Worm (Caenorhabditis elegans) whole organism, late embryonic: ENCODE measurements around the gene cpl-1.

Experiments
- C08G9.2 ChIP-seq: sonication (generic microtip); optimal IDR thresholded peaks from 2 replicates; lab custom pipeline; 2016; ENCODE audit warnings: mild to moderate bottlenecking, missing genetic modification characterization, moderate library complexity, missing compliant biosample characterization
- C38D4.7 ChIP-seq: fragments of 200-800 bp; sonication (Bioruptor generic); optimal IDR thresholded peaks from 2 replicates; lab custom pipeline; 2018; ENCODE audit warnings: mild to moderate bottlenecking, missing genetic modification characterization, moderate library complexity, missing compliant biosample characterization
- F13H6.1 ChIP-seq: sonication (generic microtip); optimal IDR thresholded peaks from 2 replicates; lab custom pipeline; 2016; ENCODE audit warnings: missing genetic modification characterization, missing compliant biosample characterization
- T23F11.4 ChIP-seq: fragments of 200-800 bp; sonication (Bioruptor generic); optimal IDR thresholded peaks from 2 replicates; lab custom pipeline; 2018; ENCODE audit warnings: mild to moderate bottlenecking, missing genetic modification characterization, missing compliant biosample characterization
- Y22D7AL.16 ChIP-seq: sonication (generic microtip); optimal IDR thresholded peaks from 2 replicates; lab custom pipeline; 2016; ENCODE audit warnings: missing genetic modification characterization, missing compliant biosample characterization
- ahr-1 ChIP-seq: sonication (generic microtip); optimal IDR thresholded peaks from 2 replicates; lab custom pipeline; 2016; ENCODE audit warnings: missing genetic modification characterization, missing compliant biosample characterization
- ama-1 ChIP-seq: fragments of 150-350 bp; optimal IDR thresholded peaks from 2 replicates; lab custom pipeline; 2014
- ceh-19 ChIP-seq: fragments of 200-800 bp; sonication (Bioruptor generic); optimal IDR thresholded peaks from 2 replicates; lab custom pipeline; 2018; ENCODE audit warnings: mild to moderate bottlenecking, missing genetic modification characterization, missing compliant biosample characterization
- ceh-22 ChIP-seq: sonication (generic microtip); optimal IDR thresholded peaks from 2 replicates; lab custom pipeline; 2017; ENCODE audit warnings: missing biosample characterization, missing genetic modification characterization
- ceh-31 ChIP-seq: sonication (generic microtip); optimal IDR thresholded peaks from 2 replicates; lab custom pipeline; 2016; ENCODE audit warnings: missing genetic modification characterization, missing compliant biosample characterization
- ceh-9 ChIP-seq: sonication (generic microtip); optimal IDR thresholded peaks from 2 replicates; lab custom pipeline; 2016; ENCODE audit warnings: mild to moderate bottlenecking, missing genetic modification characterization, inconsistent platforms, missing compliant biosample characterization
- che-1 ChIP-seq: sonication (generic microtip); optimal IDR thresholded peaks from 2 replicates; lab custom pipeline; 2016; ENCODE audit warnings: mild to moderate bottlenecking, missing genetic modification characterization, missing compliant biosample characterization
- dve-1 ChIP-seq: sonication (generic microtip); optimal IDR thresholded peaks from 2 replicates; lab custom pipeline; 2017; ENCODE audit warnings: antibody characterized with exemption, mild to moderate bottlenecking, missing genetic modification characterization, missing compliant biosample characterization
- elt-2 ChIP-seq: sonication (generic microtip); optimal IDR thresholded peaks from 2 replicates; lab custom pipeline; 2016; ENCODE audit warnings: missing genetic modification reagents, missing genetic modification characterization, missing compliant biosample characterization
- elt-4 ChIP-seq: sonication (generic microtip); optimal IDR thresholded peaks from 2 replicates; lab custom pipeline; 2016; ENCODE audit warnings: missing genetic modification characterization, missing compliant biosample characterization
- eyg-1 ChIP-seq: sonication (generic microtip); optimal IDR thresholded peaks from 2 replicates; lab custom pipeline; 2016; ENCODE audit warnings: missing genotype, missing genetic modification characterization, missing compliant biosample characterization
- hlh-13 ChIP-seq: fragments of 200-800 bp; sonication (Bioruptor generic); optimal IDR thresholded peaks from 2 replicates; lab custom pipeline; 2018; ENCODE audit warnings: mild to moderate bottlenecking, missing genetic modification characterization, missing compliant biosample characterization
- hlh-15 ChIP-seq: sonication (generic microtip); optimal IDR thresholded peaks from 2 replicates; lab custom pipeline; 2016; ENCODE audit warnings: missing genetic modification characterization, missing compliant biosample characterization
- lim-6 ChIP-seq: sonication (generic microtip); optimal IDR thresholded peaks from 2 replicates; lab custom pipeline; 2016; ENCODE audit warnings: missing genetic modification characterization, missing compliant biosample characterization
- madf-2 ChIP-seq: sonication (generic microtip); optimal IDR thresholded peaks from 2 replicates; lab custom pipeline; 2017; ENCODE audit warnings: missing genetic modification characterization, missing compliant biosample characterization
- nhr-232 ChIP-seq: sonication (generic microtip); optimal IDR thresholded peaks from 2 replicates; lab custom pipeline; 2016; ENCODE audit warnings: missing genetic modification characterization, missing compliant biosample characterization
- npax-4 ChIP-seq: sonication (generic microtip); optimal IDR thresholded peaks from 2 replicates; lab custom pipeline; 2016; ENCODE audit warnings: missing genetic modification characterization, missing compliant biosample characterization
- pag-3 ChIP-seq: sonication (generic microtip); optimal IDR thresholded peaks from 2 replicates; lab custom pipeline; 2016; ENCODE audit warnings: missing compliant biosample characterization, missing genetic modification characterization, borderline replicate concordance
- pax-1 ChIP-seq: fragments of 150-350 bp; optimal IDR thresholded peaks from 2 replicates; lab custom pipeline; 2014; ENCODE audit warnings: missing biosample characterization, missing genetic modification characterization
- pha-4 ChIP-seq: fragments of 150-350 bp; optimal IDR thresholded peaks from 2 replicates; lab custom pipeline; 2018; ENCODE audit warnings: missing biosample characterization, missing genetic modification reagents, missing genetic modification characterization
- ref-2 ChIP-seq: sonication (generic microtip); optimal IDR thresholded peaks from 2 replicates; lab custom pipeline; 2016; ENCODE audit warnings: missing genetic modification characterization, missing compliant biosample characterization
- tbx-2 ChIP-seq: sonication (generic microtip); optimal IDR thresholded peaks from 2 replicates; lab custom pipeline; 2016; ENCODE audit warnings: missing genetic modification characterization, missing compliant biosample characterization
- tbx-7 ChIP-seq: sonication (generic microtip); optimal IDR thresholded peaks from 2 replicates; lab custom pipeline; 2016; ENCODE audit warnings: missing genotype, missing genetic modification characterization, missing compliant biosample characterization
- ttx-3 ChIP-seq: sonication (generic microtip); optimal IDR thresholded peaks from 2 replicates; lab custom pipeline; 2016; ENCODE audit warnings: missing genetic modification reagents, missing genetic modification characterization, missing compliant biosample characterization
- unc-55 ChIP-seq: sonication (generic microtip); optimal IDR thresholded peaks from 2 replicates; lab custom pipeline; 2017; ENCODE audit warnings: missing biosample characterization, missing genetic modification reagents, missing genetic modification characterization
- unc-86 ChIP-seq: sonication (generic microtip); optimal IDR thresholded peaks from 2 replicates; lab custom pipeline; 2016; ENCODE audit warnings: missing genetic modification characterization, missing compliant biosample characterization
- zip-5 ChIP-seq: sonication (generic microtip); optimal IDR thresholded peaks from 2 replicates; lab custom pipeline; 2016; ENCODE audit warnings: missing genetic modification characterization, missing compliant biosample characterization

The cpl-1 gene

ce11 chrV:16595140-16595791 is at the start of gene cpl-1:
Gene cpl-1, minus strand, starts transcription at chrV:16595346.
- TF ChIP-seq T23F11.4 (no peak), unc-86 (no peak), elt-2 (tag; lab: Kevin White, UChicago) (peak; percentile 82), F13H6.1 (tag; lab: Kevin White, UChicago) (no peak), zip-5 (no peak), pha-4 (tag; lab: Kevin White, UChicago) (no peak), ceh-22 (no peak)

- no peak for TF ChIP-seq che-1 (tag; lab: Kevin White, UChicago)
- no peak for TF ChIP-seq hlh-15 (tag; lab: Kevin White, UChicago)
- TF ChIP-seq eyg-1 (tag; lab: Kevin White, UChicago): no peak
- TF ChIP-seq ceh-19 (GFP tag; lab: Kevin White, UChicago): no peak
- TF ChIP-seq elt-4 (tag; lab: Kevin White, UChicago): no peak
- no peak for TF ChIP-seq tbx-7 (tag; lab: Kevin White, UChicago)
- no peak for TF ChIP-seq unc-55 (GFP tag; lab: Kevin White, UChicago)
- TF ChIP-seq C38D4.7 (GFP tag; lab: Kevin White, UChicago): no peak
- no peak for TF ChIP-seq tbx-2 (tag; lab: Kevin White, UChicago)
- TF ChIP-seq ahr-1 (tag; lab: Kevin White, UChicago): no peak
- TF ChIP-seq ceh-9 (tag; lab: Kevin White, UChicago): no peak
- no peak for TF ChIP-seq ttx-3 (tag; lab: Kevin White, UChicago)
- TF ChIP-seq pax-1 (tag; lab: Kevin White, UChicago): no peak
- no peak for TF ChIP-seq pha-4 (tag; lab: Kevin White, UChicago)
- no peak for TF ChIP-seq C08G9.2
Measured at ce11 chrV:16643558-16643957, 48.4 kb upstream of the cpl-1 start, which contains the start of gene srw-77. Gene srw-77, minus strand, starts transcription at chrV:16643658.

ce11 chrV:16640366-16640765 is 45.2 kb upstream of the cpl-1 start:
- TF ChIP-seq Y22D7AL.16: no peak

DNA sequence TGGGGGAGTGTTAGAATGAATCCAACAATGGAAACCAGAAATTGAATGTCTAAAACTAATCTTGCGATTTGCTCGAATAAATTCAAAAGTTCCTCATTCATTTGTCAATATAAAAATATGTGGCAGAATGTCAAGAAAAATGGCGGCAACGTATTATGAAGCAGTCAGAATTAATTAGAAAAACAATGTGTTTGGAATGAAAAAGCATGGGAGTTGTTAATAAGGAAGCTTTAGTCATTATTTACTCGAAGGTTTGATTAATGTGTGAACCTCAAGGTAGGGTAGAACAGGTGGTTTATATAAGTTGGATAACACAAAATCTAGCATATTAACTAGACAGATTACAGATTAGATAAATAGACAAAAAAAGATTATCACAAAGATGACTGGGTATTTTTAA is 43.1 kb upstream of the cpl-1 start, which contains the start of gene srw-76:
srw-76 (minus strand) TSS at position 101 of the 400 bp plus-strand sequence.
- TF ChIP-seq lim-6 (no peak), ama-1 (lab: Kevin White, UChicago) (no peak), hlh-13 (no peak), dve-1 (tag; lab: Kevin White, UChicago) (no peak), pag-3 (tag; lab: Kevin White, UChicago) (no peak), pha-4 (tag; lab: Kevin White, UChicago) (no peak)

ce11 chrV:16635911-16636310 is 40.8 kb upstream of the cpl-1 start, which contains the start of gene mltn-11:
Gene mltn-11, plus strand, starts transcription at chrV:16636186.
- TF ChIP-seq hlh-15 (tag; lab: Kevin White, UChicago) (no peak), ref-2 (tag; lab: Kevin White, UChicago) (no peak), lim-6 (no peak), elt-2 (tag; lab: Kevin White, UChicago) (peak; percentile 76), ceh-9 (tag; lab: Kevin White, UChicago) (no peak), ceh-31 (tag; lab: Kevin White, UChicago) (no peak), npax-4 (tag; lab: Kevin White, UChicago) (no peak), T23F11.4 (no peak)

- TF ChIP-seq pha-4 (tag; lab: Kevin White, UChicago) (no peak), ttx-3 (tag; lab: Kevin White, UChicago) (no peak), ceh-31 (tag; lab: Kevin White, UChicago) (no peak), tbx-7 (tag; lab: Kevin White, UChicago) (no peak), ama-1 (lab: Kevin White, UChicago) (no peak), unc-86 (no peak), nhr-232 (tag; lab: Kevin White, UChicago) (no peak), madf-2 (tag; lab: Kevin White, UChicago) (no peak)
Measured at ce11 chrV:16629600-16629999, 34.5 kb upstream of the cpl-1 start, which contains the start of gene srd-21. Gene srd-21, plus strand, starts transcription at chrV:16629900.
